Worm (Caenorhabditis elegans) whole organism, young adult: Measurements from ENCODE around the gene sti-1.

Experiments used
- F22D6.2 ChIP-seq: sonication (generic microtip); optimal IDR thresholded peaks from 2 replicates; lab custom pipeline; 2016; ENCODE audit warnings: mild to moderate bottlenecking, missing genetic modification characterization, missing compliant biosample characterization
- F49E8.2 ChIP-seq: sonication (generic microtip); optimal IDR thresholded peaks from 3 replicates; lab custom pipeline; 2017; ENCODE audit warnings: missing genetic modification characterization, mild to moderate bottlenecking, missing compliant biosample characterization, antibody characterized with exemption, moderate library complexity; ENCODE audit not compliant: insufficient read depth
- F57A8.1 ChIP-seq: fragments of 200-800 bp; sonication (Bioruptor generic); optimal IDR thresholded peaks from 2 replicates; lab custom pipeline; 2018; ENCODE audit warnings: mild to moderate bottlenecking, missing genetic modification characterization, moderate library complexity, missing compliant biosample characterization
- T26A5.8 ChIP-seq: sonication (generic microtip); optimal IDR thresholded peaks from 2 replicates; lab custom pipeline; 2016; ENCODE audit warnings: missing genetic modification characterization, missing compliant biosample characterization
- Y53G8AR.9 ChIP-seq: fragments of 200-800 bp; sonication (Bioruptor generic); conservative IDR thresholded peaks from 2 replicates; pipeline ENCODE4 v1.3.6; 2022; ENCODE audit warnings: missing genetic modification reagents, missing genetic modification characterization, missing compliant biosample characterization
- attf-3 ChIP-seq: fragments of 200-800 bp; sonication (Bioruptor generic); conservative IDR thresholded peaks from 2 replicates; pipeline ENCODE4 v1.3.6; 2022; ENCODE audit warnings: missing genetic modification reagents, missing genetic modification characterization, missing compliant biosample characterization
- attf-6 ChIP-seq: fragments of 200-800 bp; sonication (Bioruptor generic); IDR thresholded peaks from 2 replicates; pipeline ENCODE4 v1.3.6; 2022; ENCODE audit warnings: missing genetic modification reagents, missing genetic modification characterization, missing compliant biosample characterization
- ceh-100 ChIP-seq: fragments of 200-800 bp; sonication (Bioruptor generic); IDR thresholded peaks from 2 replicates; pipeline ENCODE4 v1.3.6; 2022; ENCODE audit warnings: missing genetic modification reagents, missing genetic modification characterization, missing compliant biosample characterization
- ceh-40 ChIP-seq: fragments of 200-800 bp; sonication (Bioruptor generic); IDR thresholded peaks from 2 replicates; pipeline ENCODE4 v1.3.6; 2022; ENCODE audit warnings: missing genetic modification characterization, missing compliant biosample characterization
- ceh-79 ChIP-seq: sonication (generic microtip); optimal IDR thresholded peaks from 2 replicates; lab custom pipeline; 2017; ENCODE audit warnings: mild to moderate bottlenecking, missing genetic modification characterization, missing compliant biosample characterization
- chd-7 ChIP-seq: sonication (generic microtip); optimal IDR thresholded peaks from 2 replicates; lab custom pipeline; 2016; ENCODE audit warnings: mild to moderate bottlenecking, missing genetic modification characterization, moderate library complexity, missing compliant biosample characterization
- die-1 ChIP-seq: sonication (generic microtip); optimal IDR thresholded peaks from 2 replicates; lab custom pipeline; 2016; ENCODE audit warnings: missing genotype, mild to moderate bottlenecking, missing genetic modification characterization, missing compliant biosample characterization
- dpff-1 ChIP-seq: sonication (generic microtip); optimal IDR thresholded peaks from 2 replicates; lab custom pipeline; 2017; ENCODE audit warnings: mild to moderate bottlenecking, missing genetic modification characterization, missing compliant biosample characterization
- efl-1 ChIP-seq: fragments of 150-350 bp; optimal IDR thresholded peaks from 2 replicates; lab custom pipeline; 2014; ENCODE audit warnings: missing biosample characterization, missing genetic modification reagents, missing genetic modification characterization
- egl-18 ChIP-seq: fragments of 200-800 bp; sonication (Bioruptor generic); IDR thresholded peaks from 2 replicates; pipeline ENCODE4 v1.3.6; 2022; ENCODE audit warnings: missing genetic modification reagents, missing genetic modification characterization, missing compliant biosample characterization
- him-1 ChIP-seq: sonication (generic microtip); optimal IDR thresholded peaks from 2 replicates; lab custom pipeline; 2016; ENCODE audit warnings: missing genotype, missing genetic modification reagents, missing genetic modification characterization, missing compliant biosample characterization
- hmg-1.2 ChIP-seq: fragments of 200-800 bp; sonication (Bioruptor generic); IDR thresholded peaks from 2 replicates; pipeline ENCODE4 v1.3.6; 2022; ENCODE audit warnings: missing genetic modification reagents, missing genetic modification characterization, missing compliant biosample characterization
- hsf-1 ChIP-seq: fragments of 200-800 bp; sonication (Bioruptor generic); IDR thresholded peaks from 2 replicates; pipeline ENCODE4 v1.3.6; 2022; ENCODE audit warnings: missing genetic modification reagents, missing genetic modification characterization, missing compliant biosample characterization
- lsy-27 ChIP-seq: sonication (generic microtip); optimal IDR thresholded peaks from 2 replicates; lab custom pipeline; 2017; ENCODE audit warnings: missing genetic modification characterization, mild to moderate bottlenecking, missing compliant biosample characterization, antibody characterized with exemption, missing genotype, borderline replicate concordance; ENCODE audit not compliant: insufficient read depth
- madf-8 ChIP-seq: fragments of 200-800 bp; sonication (Bioruptor generic); conservative IDR thresholded peaks from 2 replicates; pipeline ENCODE4 v1.3.6; 2022; ENCODE audit warnings: missing genetic modification reagents, missing genetic modification characterization, missing compliant biosample characterization
- mxl-1 ChIP-seq: sonication (generic microtip); optimal IDR thresholded peaks from 2 replicates; lab custom pipeline; 2016; ENCODE audit warnings: missing genetic modification characterization, missing compliant biosample characterization
- nhr-120 ChIP-seq: fragments of 200-800 bp; sonication (Bioruptor generic); IDR thresholded peaks from 2 replicates; pipeline ENCODE4 v1.3.6; 2022; ENCODE audit warnings: missing genetic modification characterization, missing compliant biosample characterization
- nhr-179 ChIP-seq: sonication (generic microtip); optimal IDR thresholded peaks from 2 replicates; lab custom pipeline; 2016; ENCODE audit warnings: mild to moderate bottlenecking, missing genetic modification characterization, missing compliant biosample characterization
- nhr-27 ChIP-seq: fragments of 200-800 bp; sonication (Bioruptor generic); optimal IDR thresholded peaks from 2 replicates; lab custom pipeline; 2018; ENCODE audit warnings: mild to moderate bottlenecking, missing genetic modification characterization, moderate library complexity, missing compliant biosample characterization
- nhr-90 ChIP-seq: sonication (generic microtip); optimal IDR thresholded peaks from 2 replicates; lab custom pipeline; 2016; ENCODE audit warnings: missing genotype, mild to moderate bottlenecking, missing genetic modification characterization, missing compliant biosample characterization
- sea-2 ChIP-seq: fragments of 200-800 bp; sonication (Bioruptor generic); IDR thresholded peaks from 2 replicates; pipeline ENCODE4 v1.3.6; 2022; ENCODE audit warnings: missing genetic modification characterization, missing compliant biosample characterization
- snpc-4 ChIP-seq, 5 experiments: fragments of 150-350 bp in 1 of 5; sonication (generic microtip) in 4 of 5; optimal IDR thresholded peaks; 2 replicates each; lab custom pipeline; 2014 to 2018; ENCODE audit warnings: missing genetic modification characterization in 5 of 5, missing biosample characterization in 3 of 5, antibody characterized with exemption in 2 of 5, mild to moderate bottlenecking in 2 of 5, missing compliant biosample characterization in 2 of 5, missing genotype in 2 of 5, moderate library complexity in 2 of 5, missing genetic modification reagents in 1 of 5
- somi-1 ChIP-seq: fragments of 200-800 bp; sonication (Bioruptor generic); optimal IDR thresholded peaks from 2 replicates; lab custom pipeline; 2018; ENCODE audit warnings: mild to moderate bottlenecking, missing genetic modification characterization, missing compliant biosample characterization
- sptf-2 ChIP-seq: fragments of 200-800 bp; sonication (Bioruptor generic); optimal IDR thresholded peaks from 2 replicates; lab custom pipeline; 2018; ENCODE audit warnings: mild to moderate bottlenecking, missing genetic modification characterization, missing compliant biosample characterization
- zfh-2 ChIP-seq: fragments of 200-800 bp; sonication (Bioruptor generic); conservative IDR thresholded peaks from 2 replicates; pipeline ENCODE4 v1.3.6; 2022; ENCODE audit warnings: missing genetic modification reagents, missing genetic modification characterization, missing compliant biosample characterization
- ztf-28 ChIP-seq: fragments of 200-800 bp; sonication (Bioruptor generic); IDR thresholded peaks from 2 replicates; pipeline ENCODE4 v1.3.6; 2022; ENCODE audit warnings: missing genetic modification reagents, missing genetic modification characterization, missing compliant biosample characterization
- ztf-3 ChIP-seq: fragments of 200-800 bp; sonication (Bioruptor generic); optimal IDR thresholded peaks from 2 replicates; lab custom pipeline; 2018; ENCODE audit warnings: mild to moderate bottlenecking, missing genetic modification characterization, missing compliant biosample characterization

The sti-1 gene

DNA sequence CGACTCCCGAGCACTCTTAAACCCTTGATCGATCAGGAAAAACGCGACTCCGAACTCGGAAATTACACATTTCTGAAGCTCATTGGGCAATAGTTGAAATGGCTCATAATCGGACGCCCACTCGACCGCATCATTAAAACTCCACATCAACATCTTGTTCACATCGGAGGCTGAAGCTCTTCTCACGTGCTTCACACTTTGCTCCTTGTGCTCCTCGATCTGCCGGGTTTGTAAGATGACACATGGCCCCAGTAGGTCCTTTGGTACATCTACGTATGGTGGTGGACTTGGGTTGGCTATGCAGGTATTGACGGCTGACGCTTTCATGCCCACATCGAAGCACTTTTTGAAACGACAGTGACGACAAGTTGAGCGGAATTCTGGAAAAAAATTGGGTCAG, 30.2 kb downstream of the sti-1 start:
- no peak for TF ChIP-seq attf-6 (GFP tag; lab: Robert Waterston, UW)
- TF ChIP-seq nhr-27 (tag; lab: Kevin White, UChicago): no peak
- TF ChIP-seq, all 124 proteins: peak for 0

DNA sequence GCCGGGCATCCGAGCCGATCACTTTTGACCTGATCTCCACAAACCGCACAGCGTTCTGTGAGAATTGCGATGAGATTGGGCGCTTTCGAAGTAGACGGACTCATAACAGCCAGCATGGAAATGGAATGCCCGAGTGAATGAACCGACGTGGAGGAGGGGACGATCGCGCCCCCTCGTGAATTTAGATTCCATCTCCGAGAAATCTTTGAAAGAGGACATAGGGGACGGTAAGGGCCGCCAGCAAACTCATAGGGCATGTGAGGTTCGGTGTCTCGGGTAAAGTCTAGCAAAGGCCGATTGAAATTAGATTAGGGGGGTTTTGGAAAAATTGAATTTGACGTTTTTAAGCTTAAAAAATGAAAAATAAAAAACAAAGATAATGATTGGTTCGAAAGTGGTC, 31.2 kb downstream of the sti-1 start, which contains the start of gene nhr-270:
TSS of gene nhr-270 (minus strand) at position 257 of the 400 bp plus-strand sequence.
- TF ChIP-seq zfh-2 (GFP tag; lab: Robert Waterston, UW): peak; percentile 38; the same call in 1 of the 2 replicates
- TF ChIP-seq F22D6.2 (tag; lab: Kevin White, UChicago): no peak

ce11 chrV:808260-808659, 34.9 kb downstream of the sti-1 start:
- TF ChIP-seq chd-7 (tag; lab: Kevin White, UChicago): no peak
- no peak for TF ChIP-seq sea-2 (GFP tag; lab: Robert Waterston, UW)
- no peak for TF ChIP-seq snpc-4 (GFP tag; optimal IDR thresholded peaks at IDR 0.05; lab: Kevin White, UChicago)
- TF ChIP-seq snpc-4 (tag; optimal IDR thresholded peaks at IDR 0.05; lab: Kevin White, UChicago): no peak
- TF ChIP-seq nhr-90 (tag; lab: Kevin White, UChicago): no peak

DNA sequence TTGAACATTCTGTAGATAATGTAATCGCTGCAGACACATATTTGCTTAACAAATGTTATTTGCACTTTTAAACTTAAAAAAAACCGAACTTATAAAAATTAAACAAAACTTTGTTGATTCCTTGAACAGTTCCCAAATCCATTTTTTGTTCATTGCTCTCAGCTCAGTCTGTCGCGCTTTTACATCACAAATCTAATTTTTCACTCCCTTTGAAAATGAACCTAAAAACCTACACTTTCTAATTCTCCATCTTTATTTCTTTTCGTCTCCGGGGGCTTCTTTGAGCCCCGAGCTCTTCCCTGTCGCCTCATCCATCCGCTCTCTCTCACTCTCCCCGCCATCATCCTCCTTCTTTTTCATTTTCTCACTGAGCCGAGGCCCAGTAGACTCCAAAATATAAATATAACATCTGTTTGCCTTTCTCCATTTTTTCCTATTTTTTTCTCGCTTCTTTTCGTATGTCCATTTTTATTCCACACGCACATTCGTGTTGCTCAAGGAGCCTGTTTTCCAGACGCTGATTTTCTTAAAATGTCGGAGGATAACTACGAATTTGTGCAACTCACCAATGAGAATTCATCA, 37.1 kb downstream of the sti-1 start, which contains the start of gene R13D11.4:
TSS of gene R13D11.4 (plus strand) at position 532 of the 582 bp plus-strand sequence.
- TF ChIP-seq die-1 (no peak), chd-7 (tag; lab: Kevin White, UChicago) (no peak), hmg-1.2 (no peak), lsy-27 (no peak), egl-18 (GFP tag; lab: Robert Waterston, UW) (no peak), mxl-1 (no peak)
- TF ChIP-seq, all 124 proteins: peak for 0

DNA sequence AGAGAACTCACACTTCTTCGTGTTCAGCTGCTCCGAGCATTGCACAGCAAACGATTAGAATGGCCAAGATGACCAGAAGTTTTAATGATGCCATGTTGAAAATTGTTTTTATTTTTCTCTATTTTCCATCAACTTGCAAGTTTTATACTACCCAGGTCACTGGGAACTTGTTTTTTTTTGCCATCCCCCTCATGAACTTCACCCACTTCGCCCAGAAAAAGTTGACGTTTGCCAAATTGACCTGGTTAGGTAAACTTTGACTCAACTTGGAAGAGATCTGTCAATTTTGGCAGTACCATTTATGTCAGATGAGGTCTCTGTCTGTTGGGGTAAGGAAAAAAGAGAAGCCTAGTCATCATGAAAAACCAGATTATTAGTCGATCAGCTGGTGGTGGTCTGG, 39.8 kb downstream of the sti-1 start, which contains the start of gene R13D11.10:
TSS of gene R13D11.10 (minus strand) at position 101 of the 400 bp plus-strand sequence.
- TF ChIP-seq ceh-100 (GFP tag; lab: Robert Waterston, UW): no peak
- no peak for TF ChIP-seq F22D6.2 (tag; lab: Kevin White, UChicago)
- TF ChIP-seq sptf-2 (GFP tag; lab: Kevin White, UChicago): no peak
- TF ChIP-seq efl-1 (GFP tag; lab: Kevin White, UChicago): no peak
- no peak for TF ChIP-seq F49E8.2 (tag; lab: Kevin White, UChicago)
- TF ChIP-seq ceh-79 (tag; lab: Kevin White, UChicago): no peak
- TF ChIP-seq ceh-40: no peak
- TF ChIP-seq somi-1 (GFP tag; lab: Kevin White, UChicago): no peak
- no peak for TF ChIP-seq ztf-28
- TF ChIP-seq nhr-120 (GFP tag; lab: Robert Waterston, UW): no peak
- no peak for TF ChIP-seq hsf-1 (GFP tag; lab: Robert Waterston, UW)
- TF ChIP-seq madf-8: no peak
- no peak for TF ChIP-seq F57A8.1 (GFP tag; lab: Kevin White, UChicago)

ce11 chrV:814716-815115, 41.4 kb downstream of the sti-1 start, which contains the start of gene R13D11.3:
Gene R13D11.3 (plus strand): TSS chrV:815016.
- TF ChIP-seq him-1 (no peak), ztf-3 (GFP tag; lab: Kevin White, UChicago) (no peak), T26A5.8 (tag; lab: Kevin White, UChicago) (no peak), attf-3 (GFP tag; lab: Robert Waterston, UW) (no peak), Y53G8AR.9 (GFP tag; lab: Robert Waterston, UW) (no peak), dpff-1 (tag; lab: Kevin White, UChicago) (no peak), ceh-40 (no peak), hmg-1.2 (no peak), nhr-179 (tag; lab: Kevin White, UChicago) (no peak)
